Fruit fly (Drosophila melanogaster): ENCODE data around the gene Tgs1.

Tgs1 gene

DNA sequence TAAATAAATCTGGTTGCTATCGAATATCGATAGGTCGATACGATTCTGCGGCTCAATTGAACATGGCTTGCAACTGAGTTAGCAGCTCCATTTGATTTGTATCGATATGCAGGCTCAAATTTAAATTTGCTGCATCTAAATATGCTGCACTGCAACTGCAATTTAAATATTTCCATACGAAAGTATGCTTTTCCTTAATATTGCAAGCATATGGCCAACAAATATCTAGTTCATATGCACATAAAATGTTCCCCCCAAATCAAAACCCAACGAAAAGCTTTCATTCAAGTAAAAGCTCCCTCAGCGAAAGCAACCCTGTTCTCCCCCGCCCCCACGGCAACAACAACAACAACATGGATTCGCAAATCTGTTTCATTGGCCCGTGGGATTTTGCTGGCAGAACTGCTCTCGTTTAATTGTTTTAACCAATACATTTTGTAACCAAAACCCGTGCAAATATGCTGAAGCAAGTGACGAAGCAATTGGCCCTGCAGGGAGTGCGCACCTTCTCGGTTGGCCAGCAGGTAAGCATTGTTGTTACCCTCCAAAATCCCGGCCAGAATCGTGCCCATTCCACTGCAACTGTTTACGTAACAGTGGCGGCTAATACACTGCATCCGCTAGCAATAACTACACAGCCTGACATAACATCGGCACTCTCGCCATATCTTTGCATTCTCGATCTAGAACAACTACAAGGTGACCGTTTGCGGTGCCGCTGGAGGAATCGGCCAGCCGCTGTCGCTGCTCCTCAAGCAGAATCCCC lies 29.1 kb upstream of the Tgs1 start, which contains the start of the genes CG7168 and Mdh2 (continued):
- TF ChIP-seq CG12391 (tag; optimal IDR thresholded peaks at IDR 0.05) (peak; percentile 30), Rx (GFP tag; IDR thresholded peaks at IDR 0.05) (no peak), bigmax (GFP tag; optimal IDR thresholded peaks at IDR 0.05) (no peak), esg (GFP tag; conservative IDR thresholded peaks at IDR 0.05) (no peak), sug (tag; optimal IDR thresholded peaks at IDR 0.05) (peak; percentile 25), hbn (GFP tag; IDR thresholded peaks at IDR 0.05; ENCODE audit: partially characterized antibody) (peak; percentile 69), klu (GFP tag; IDR thresholded peaks at IDR 0.05) (peak; percentile 30; the same call in 1 of the 2 replicates), vnd (GFP tag; IDR thresholded peaks at IDR 0.05; ENCODE audit: partially characterized antibody) (peak; percentile 81), Doc3 (GFP tag; IDR thresholded peaks at IDR 0.05; ENCODE audit: partially characterized antibody) (peak; percentile 84), crol (GFP tag; IDR thresholded peaks at IDR 0.05) (peak; percentile 35; the same call in 1 of the 2 replicates), CG14710 (tag; optimal IDR thresholded peaks at IDR 0.05) (peak; percentile 50)

DNA sequence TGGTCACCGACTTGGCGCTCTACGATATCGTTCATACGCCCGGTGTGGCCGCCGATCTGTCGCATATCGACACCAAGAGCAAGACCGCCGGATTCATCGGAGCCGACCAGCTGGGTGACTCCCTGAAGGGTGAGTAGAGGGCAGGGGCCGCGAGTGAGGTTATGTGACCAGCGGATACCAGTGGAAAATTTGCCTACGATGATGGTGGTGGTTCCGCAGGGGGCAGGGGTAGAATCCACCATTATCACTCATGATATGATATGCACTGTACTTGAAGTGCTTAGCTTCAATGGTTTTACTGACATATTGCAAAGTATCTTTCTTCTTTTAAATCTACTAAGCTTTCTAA lies 28.5 kb upstream of the Tgs1 start:
- TF ChIP-seq Bgb (GFP tag; IDR thresholded peaks at IDR 0.05; ENCODE audit: partially characterized antibody) = no peak
- no peak for TF ChIP-seq CG4707 (GFP tag; optimal IDR thresholded peaks at IDR 0.05)
- peak; percentile 94 for TF ChIP-seq bigmax (GFP tag; optimal IDR thresholded peaks at IDR 0.05)
- peak; percentile 20 for TF ChIP-seq fu2 (GFP tag; optimal IDR thresholded peaks at IDR 0.05)
- no peak for TF ChIP-seq CG9215 (GFP tag; IDR thresholded peaks at IDR 0.05)
- 0 out of 3 replicates have a peak, but pooled peaks have one; percentile 44 for TF ChIP-seq ci (GFP tag; IDR thresholded peaks at IDR 0.05)
- TF ChIP-seq run (tag; optimal IDR thresholded peaks at IDR 0.05) = no peak
- TF ChIP-seq HLH4C (GFP tag; IDR thresholded peaks at IDR 0.05; ENCODE audit: partially characterized antibody) = 0 out of 3 replicates have a peak, but pooled peaks have one; percentile 20
- no peak for TF ChIP-seq Kr (GFP tag; optimal IDR thresholded peaks at IDR 0.05)
- 0 out of 2 replicates have a peak, but pooled peaks have one; percentile 13 for TF ChIP-seq CG14441 (GFP tag; IDR thresholded peaks at IDR 0.05)
- no peak for TF ChIP-seq CG15011 (GFP tag; optimal IDR thresholded peaks at IDR 0.05)
- TF ChIP-seq ro (GFP tag; IDR thresholded peaks at IDR 0.05) = no peak
- TF ChIP-seq CG4730 (GFP tag; IDR thresholded peaks at IDR 0.05) = no peak
- TF ChIP-seq Six4 (GFP tag; optimal IDR thresholded peaks at IDR 0.05) = no peak
- TF ChIP-seq gcm (GFP tag; optimal IDR thresholded peaks at IDR 0.05) = peak; percentile 44
- TF ChIP-seq NC2α (GFP tag; optimal IDR thresholded peaks at IDR 0.05) = no peak
- TF ChIP-seq CG7357 (GFP tag; IDR thresholded peaks at IDR 0.05) = no peak
- peak; percentile 18; the same call in 1 of the 2 replicates for TF ChIP-seq Dref (GFP tag; IDR thresholded peaks at IDR 0.05)
- TF ChIP-seq CG11695 (GFP tag; IDR thresholded peaks at IDR 0.05) = 0 out of 3 replicates have a peak, but pooled peaks have one; percentile 39
- TF ChIP-seq ERR (GFP tag; optimal IDR thresholded peaks at IDR 0.05) = peak; percentile 92
- TF ChIP-seq Atf-2 (GFP tag; optimal IDR thresholded peaks at IDR 0.05) = no peak
- no peak for TF ChIP-seq lmd (GFP tag; IDR thresholded peaks at IDR 0.05)
- no peak for TF ChIP-seq CG4617 (GFP tag; optimal IDR thresholded peaks at IDR 0.05; ENCODE audit: borderline replicate concordance)
- TF ChIP-seq ara (GFP tag; IDR thresholded peaks at IDR 0.05) = 0 out of 2 replicates have a peak, but pooled peaks have one; percentile 25
- TF ChIP-seq crol (GFP tag; IDR thresholded peaks at IDR 0.05) = peak; percentile 86
- no peak for TF ChIP-seq Scr (GFP tag; IDR thresholded peaks at IDR 0.05; ENCODE audit: partially characterized antibody)
- TF ChIP-seq Pdp1 (GFP tag; optimal IDR thresholded peaks at IDR 0.05) = peak in 1 of 2 experiments; percentile 24
- TF ChIP-seq wor (GFP tag; IDR thresholded peaks at IDR 0.05) = no peak
- peak; percentile 75 for TF ChIP-seq NFAT (GFP tag; IDR thresholded peaks at IDR 0.05)
- no peak for TF ChIP-seq CG12391 (tag; optimal IDR thresholded peaks at IDR 0.05)
